Fruit fly (Drosophila melanogaster): Measurements from ENCODE around the gene CG3792.

The CG3792 gene

dm6 chr2L:4965420-4965819 lies 11.7 kb upstream of the CG3792 start, which contains the start of gene CG34125:
Gene CG34125 (plus strand): TSS chr2L:4965673.
- no peak for TF ChIP-seq GATAd (GFP tag; optimal IDR thresholded peaks at IDR 0.05)
- no peak for TF ChIP-seq br (GFP tag; optimal IDR thresholded peaks at IDR 0.05)
- TF ChIP-seq tai (GFP tag; optimal IDR thresholded peaks at IDR 0.05) = no peak
- TF ChIP-seq fru (GFP tag; optimal IDR thresholded peaks at IDR 0.05) = no peak
- TF ChIP-seq rgr (GFP tag; optimal IDR thresholded peaks at IDR 0.05) = no peak
- TF ChIP-seq OdsH (GFP tag; optimal IDR thresholded peaks at IDR 0.05) = peak; percentile 24
- no peak for TF ChIP-seq Mio (GFP tag; optimal IDR thresholded peaks at IDR 0.05)
- no peak for TF ChIP-seq Hr83 (GFP tag; optimal IDR thresholded peaks at IDR 0.05; ENCODE audit: poor library complexity, severe bottlenecking)
- no peak for TF ChIP-seq CG32264 (GFP tag; optimal IDR thresholded peaks at IDR 0.05)
- TF ChIP-seq foxo (GFP tag; optimal IDR thresholded peaks at IDR 0.05) = no peak
- TF ChIP-seq N (GFP tag; optimal IDR thresholded peaks at IDR 0.05) = no peak
- no peak for TF ChIP-seq Rel (GFP tag; optimal IDR thresholded peaks at IDR 0.05)
- TF ChIP-seq Rel (tag; optimal IDR thresholded peaks at IDR 0.05) = no peak
- TF ChIP-seq pan (optimal IDR thresholded peaks at IDR 0.05) = no peak
- TF ChIP-seq Jra (GFP tag; optimal IDR thresholded peaks at IDR 0.05) = no peak
- TF ChIP-seq psq (GFP tag; optimal IDR thresholded peaks at IDR 0.05) = no peak
- no peak for TF ChIP-seq dmrt93B (GFP tag; optimal IDR thresholded peaks at IDR 0.05)
- peak; percentile 24 for TF ChIP-seq CG9705 (GFP tag; optimal IDR thresholded peaks at IDR 0.05)
- no peak for TF ChIP-seq Dif (GFP tag; optimal IDR thresholded peaks at IDR 0.05; ENCODE audit: partially characterized antibody)
- no peak for TF ChIP-seq woc (GFP tag; optimal IDR thresholded peaks at IDR 0.05)
- TF ChIP-seq brk (GFP tag; optimal IDR thresholded peaks at IDR 0.05) = no peak
- TF ChIP-seq HLH106 (tag; optimal IDR thresholded peaks at IDR 0.05) = peak; percentile 53
- TF ChIP-seq h (GFP tag; optimal IDR thresholded peaks at IDR 0.05) = no peak
- peak; percentile 88 for TF ChIP-seq Myc (optimal IDR thresholded peaks at IDR 0.05)
- TF ChIP-seq Abd-B (GFP tag; optimal IDR thresholded peaks at IDR 0.05) = no peak
- no peak for TF ChIP-seq Dfd (GFP tag; optimal IDR thresholded peaks at IDR 0.05)

dm6 chr2L:4965923-4966322 lies 11.2 kb upstream of the CG3792 start:
- no peak for TF ChIP-seq jim (GFP tag; optimal IDR thresholded peaks at IDR 0.05)

- TF ChIP-seq sage (GFP tag; optimal IDR thresholded peaks at IDR 0.05) (no peak), Hr83 (GFP tag; optimal IDR thresholded peaks at IDR 0.05; ENCODE audit: poor library complexity, severe bottlenecking) (no peak), psq (GFP tag; optimal IDR thresholded peaks at IDR 0.05) (no peak), GATAd (GFP tag; optimal IDR thresholded peaks at IDR 0.05) (no peak), Dfd (GFP tag; optimal IDR thresholded peaks at IDR 0.05) (no peak), Hr78 (GFP tag; optimal IDR thresholded peaks at IDR 0.05) (no peak), foxo (GFP tag; optimal IDR thresholded peaks at IDR 0.05) (no peak), HLH106 (tag; optimal IDR thresholded peaks at IDR 0.05) (no peak), jim (GFP tag; optimal IDR thresholded peaks at IDR 0.05) (no peak), Mio (GFP tag; optimal IDR thresholded peaks at IDR 0.05) (no peak), Vsx2 (GFP tag; optimal IDR thresholded peaks at IDR 0.05; ENCODE audit: partially characterized antibody) (no peak), OdsH (GFP tag; optimal IDR thresholded peaks at IDR 0.05) (no peak), Hnf4 (GFP tag; optimal IDR thresholded peaks at IDR 0.05) (no peak), N (GFP tag; optimal IDR thresholded peaks at IDR 0.05) (no peak), Abd-B (GFP tag; optimal IDR thresholded peaks at IDR 0.05) (no peak), Myc (optimal IDR thresholded peaks at IDR 0.05) (no peak), fru (GFP tag; optimal IDR thresholded peaks at IDR 0.05) (no peak), rgr (GFP tag; optimal IDR thresholded peaks at IDR 0.05) (no peak), Sp1 (GFP tag; optimal IDR thresholded peaks at IDR 0.05) (no peak), h (GFP tag; optimal IDR thresholded peaks at IDR 0.05) (no peak)
Observed at dm6 chr2L:4967511-4967910, 9.6 kb upstream of the CG3792 start, which contains the start of gene eIF3i. Gene eIF3i (minus strand): TSS chr2L:4967775.

- TF ChIP-seq foxo (GFP tag; optimal IDR thresholded peaks at IDR 0.05) = no peak
- peak; percentile 1 for TF ChIP-seq Myc (optimal IDR thresholded peaks at IDR 0.05)
- no peak for TF ChIP-seq woc (GFP tag; optimal IDR thresholded peaks at IDR 0.05)
Observed at dm6 chr2L:4968767-4969166, 8.3 kb upstream of the CG3792 start, which contains the start of the genes Scox and Polr1C. Gene Scox (minus strand): TSS chr2L:4968935. Gene Polr1C (plus strand): TSS chr2L:4969004.

- TF ChIP-seq Rel (GFP tag; optimal IDR thresholded peaks at IDR 0.05) (no peak), Rel (tag; optimal IDR thresholded peaks at IDR 0.05) (peak; percentile 51), HLH106 (tag; optimal IDR thresholded peaks at IDR 0.05) (peak; percentile 2), br (GFP tag; optimal IDR thresholded peaks at IDR 0.05) (no peak), Myc (optimal IDR thresholded peaks at IDR 0.05) (peak; percentile 46)
Observed at dm6 chr2L:4971329-4971798, 5.7 kb upstream of the CG3792 start, which contains the start of gene CG14043. Gene CG14043 (plus strand): TSS chr2L:4971702.
